Fruit fly (Drosophila melanogaster): Measurements from ENCODE around the gene Rpt4R.

The Rpt4R gene

dm6 chr3L:11941612-11942011, at the start of gene Rpt4R:
Gene Rpt4R, plus strand, starts transcription at chr3L:11941912.
- no peak for TF ChIP-seq CG17801 (GFP tag; optimal IDR thresholded peaks at IDR 0.05; ENCODE audit: partially characterized antibody)

dm6 chr3L:11892766-11893165, 48.9 kb upstream of the Rpt4R start:
- TF ChIP-seq CG17801 (GFP tag; optimal IDR thresholded peaks at IDR 0.05; ENCODE audit: partially characterized antibody), result no peak

- no peak for TF ChIP-seq CG17801 (GFP tag; optimal IDR thresholded peaks at IDR 0.05; ENCODE audit: partially characterized antibody)
These were observed 45.0 kb upstream of the Rpt4R start for dm6 chr3L:11896756-11897155.

- no peak for TF ChIP-seq CG17801 (GFP tag; optimal IDR thresholded peaks at IDR 0.05; ENCODE audit: partially characterized antibody)
These were observed 23.5 kb upstream of the Rpt4R start for dm6 chr3L:11918217-11918616.

dm6 chr3L:11921213-11921612, 20.5 kb upstream of the Rpt4R start, which contains the start of gene CG11588:
Gene CG11588, plus strand, starts transcription at chr3L:11921513.
- TF ChIP-seq CG17801 (GFP tag; optimal IDR thresholded peaks at IDR 0.05; ENCODE audit: partially characterized antibody), result no peak

dm6 chr3L:11924657-11925056, 17.1 kb upstream of the Rpt4R start, which contains the start of gene SdhAL:
Gene SdhAL, minus strand, starts transcription at chr3L:11924757.
- no peak for TF ChIP-seq CG17801 (GFP tag; optimal IDR thresholded peaks at IDR 0.05; ENCODE audit: partially characterized antibody)

dm6 chr3L:11925382-11925781, 16.3 kb upstream of the Rpt4R start:
- no peak for TF ChIP-seq CG17801 (GFP tag; optimal IDR thresholded peaks at IDR 0.05; ENCODE audit: partially characterized antibody)

dm6 chr3L:11927287-11927743, 14.4 kb upstream of the Rpt4R start, which contains the start of gene byn:
Gene byn, plus strand, starts transcription at chr3L:11927693.
- TF ChIP-seq CG17801 (GFP tag; optimal IDR thresholded peaks at IDR 0.05; ENCODE audit: partially characterized antibody), result no peak

dm6 chr3L:11931619-11932018, 10.1 kb upstream of the Rpt4R start:
- no peak for TF ChIP-seq CG17801 (GFP tag; optimal IDR thresholded peaks at IDR 0.05; ENCODE audit: partially characterized antibody)

dm6 chr3L:11937270-11937669, 4.4 kb upstream of the Rpt4R start:
- TF ChIP-seq CG17801 (GFP tag; optimal IDR thresholded peaks at IDR 0.05; ENCODE audit: partially characterized antibody), result no peak

- no peak for TF ChIP-seq CG17801 (GFP tag; optimal IDR thresholded peaks at IDR 0.05; ENCODE audit: partially characterized antibody)
These were observed 3.0 kb upstream of the Rpt4R start, which contains the start of gene CG44837 for dm6 chr3L:11938716-11939115. Gene CG44837, minus strand, starts transcription at chr3L:11938872.

dm6 chr3L:11944752-11945151, 3.0 kb downstream of the Rpt4R start, which contains the start of gene CG5883:
Gene CG5883, minus strand, starts transcription at chr3L:11944852.
- no peak for TF ChIP-seq CG17801 (GFP tag; optimal IDR thresholded peaks at IDR 0.05; ENCODE audit: partially characterized antibody)

dm6 chr3L:11947357-11947756, 5.6 kb downstream of the Rpt4R start, which contains the start of gene CG7252:
Gene CG7252, plus strand, starts transcription at chr3L:11947675.
- TF ChIP-seq CG17801 (GFP tag; optimal IDR thresholded peaks at IDR 0.05; ENCODE audit: partially characterized antibody), result no peak

- no peak for TF ChIP-seq CG17801 (GFP tag; optimal IDR thresholded peaks at IDR 0.05; ENCODE audit: partially characterized antibody)
These were observed 7.8 kb downstream of the Rpt4R start, which contains the start of gene CG17826 for dm6 chr3L:11949539-11949938. Gene CG17826, plus strand, starts transcription at chr3L:11949839.

- no peak for TF ChIP-seq CG17801 (GFP tag; optimal IDR thresholded peaks at IDR 0.05; ENCODE audit: partially characterized antibody)
These were observed 11.5 kb downstream of the Rpt4R start, which contains the start of gene obst-G for dm6 chr3L:11953217-11953616. Gene obst-G, minus strand, starts transcription at chr3L:11953317.

dm6 chr3L:11953783-11954182, 12.1 kb downstream of the Rpt4R start, which contains the start of gene CG7248:
Gene CG7248, plus strand, starts transcription at chr3L:11954083.
- no peak for TF ChIP-seq CG17801 (GFP tag; optimal IDR thresholded peaks at IDR 0.05; ENCODE audit: partially characterized antibody)

Data from ovary, adult (tissue).